Worm (Caenorhabditis elegans) whole organism, L4 larva: ENCODE measurements around the gene C50F4.12.

ENCODE experiments used
- D1046.2 ChIP-seq: fragments of 200-800 bp; sonication (Bioruptor generic); IDR thresholded peaks from 2 replicates; pipeline ENCODE4 v1.3.6; 2022; ENCODE audit warnings: missing genetic modification characterization, missing compliant biosample characterization
- R02D3.7 ChIP-seq: fragments of 150-350 bp; sonication (generic microtip); optimal IDR thresholded peaks from 3 replicates; lab custom pipeline; 2014; ENCODE audit warnings: missing biosample characterization, missing genetic modification characterization
- T26A8.4 ChIP-seq: fragments of 200-800 bp; sonication (Bioruptor generic); IDR thresholded peaks from 2 replicates; pipeline ENCODE4 v1.3.6; 2022; ENCODE audit warnings: missing genetic modification characterization, missing compliant biosample characterization
- Y5F2A.4 ChIP-seq: fragments of 200-800 bp; sonication (Bioruptor generic); optimal IDR thresholded peaks from 2 replicates; lab custom pipeline; 2018; ENCODE audit warnings: mild to moderate bottlenecking, missing genetic modification characterization, missing compliant biosample characterization
- Y75B8A.6 ChIP-seq: fragments of 200-800 bp; sonication (Bioruptor generic); IDR thresholded peaks from 2 replicates; pipeline ENCODE4 v1.3.6; 2022; ENCODE audit warnings: missing genetic modification reagents, missing genetic modification characterization, missing compliant biosample characterization
- aha-1 ChIP-seq: fragments of 150-350 bp; peaks from one replicate; lab custom pipeline; 2014; ENCODE audit warnings: missing biosample characterization, missing genetic modification characterization
- arid-1 ChIP-seq: fragments of 200-800 bp; sonication (Bioruptor generic); conservative IDR thresholded peaks from 2 replicates; pipeline ENCODE4 v1.3.6; 2022; ENCODE audit warnings: missing genetic modification reagents, missing genetic modification characterization, missing compliant biosample characterization
- ceh-82 ChIP-seq: sonication (generic microtip); optimal IDR thresholded peaks from 2 replicates; lab custom pipeline; 2017; ENCODE audit warnings: missing biosample characterization, missing genetic modification characterization
- cey-2 ChIP-seq: sonication (generic microtip); optimal IDR thresholded peaks from 3 replicates; lab custom pipeline; 2017; ENCODE audit warnings: missing genetic modification characterization, mild to moderate bottlenecking, missing compliant biosample characterization, antibody characterized with exemption, borderline replicate concordance; ENCODE audit not compliant: insufficient read depth
- ctbp-1 ChIP-seq: fragments of 200-800 bp; sonication (Bioruptor generic); IDR thresholded peaks from 2 replicates; pipeline ENCODE4 v1.3.6; 2022; ENCODE audit warnings: missing genetic modification reagents, missing genetic modification characterization, missing compliant biosample characterization
- daf-12 ChIP-seq: fragments of 150-350 bp; optimal IDR thresholded peaks from 2 replicates; lab custom pipeline; 2014; ENCODE audit warnings: missing biosample characterization, missing genetic modification reagents, missing genetic modification characterization
- daf-16 ChIP-seq, 3 experiments: sonication (generic microtip); optimal IDR thresholded peaks; 2 replicates each; lab custom pipeline; 2016 to 2017; ENCODE audit warnings: missing genetic modification characterization in 3 of 3, missing genetic modification reagents in 3 of 3, mild to moderate bottlenecking in 2 of 3, missing compliant biosample characterization in 2 of 3, missing biosample characterization in 1 of 3, moderate library complexity in 1 of 3
- daf-19 ChIP-seq: fragments of 200-800 bp; sonication (Bioruptor generic); conservative IDR thresholded peaks from 2 replicates; pipeline ENCODE4 v1.3.6; 2022; ENCODE audit warnings: missing genetic modification characterization, missing compliant biosample characterization
- dmd-6 ChIP-seq: fragments of 200-800 bp; sonication (Bioruptor generic); IDR thresholded peaks from 2 replicates; pipeline ENCODE4 v1.3.6; 2022; ENCODE audit warnings: missing genetic modification reagents, missing genetic modification characterization, missing compliant biosample characterization
- dmd-8 ChIP-seq: fragments of 200-800 bp; sonication (Bioruptor generic); IDR thresholded peaks from 2 replicates; pipeline ENCODE4 v1.3.6; 2022; ENCODE audit warnings: missing genetic modification characterization, missing compliant biosample characterization
- dpl-1 ChIP-seq: fragments of 150-350 bp; optimal IDR thresholded peaks from 2 replicates; lab custom pipeline; 2014; ENCODE audit warnings: missing biosample characterization, missing genetic modification reagents, missing genetic modification characterization
- duxl-1 ChIP-seq: sonication (generic microtip); optimal IDR thresholded peaks from 2 replicates; lab custom pipeline; 2016; ENCODE audit warnings: mild to moderate bottlenecking, missing genetic modification characterization, moderate library complexity, missing compliant biosample characterization; ENCODE audit not compliant: poor library complexity
- dve-1 ChIP-seq: sonication (generic microtip); optimal IDR thresholded peaks from 2 replicates; lab custom pipeline; 2017; ENCODE audit warnings: antibody characterized with exemption, mild to moderate bottlenecking, missing genetic modification characterization, missing compliant biosample characterization; ENCODE audit not compliant: insufficient read depth
- hlh-11 ChIP-seq: fragments of 200-800 bp; sonication (Bioruptor generic); optimal IDR thresholded peaks from 2 replicates; lab custom pipeline; 2018; ENCODE audit warnings: mild to moderate bottlenecking, missing genetic modification characterization, missing compliant biosample characterization
- hlh-30 ChIP-seq: sonication (generic microtip); optimal IDR thresholded peaks from 2 replicates; lab custom pipeline; 2017; ENCODE audit warnings: antibody characterized with exemption, mild to moderate bottlenecking, missing genetic modification characterization, missing compliant biosample characterization; ENCODE audit not compliant: insufficient read depth
- lim-7 ChIP-seq: fragments of 200-800 bp; sonication (Bioruptor generic); IDR thresholded peaks from 2 replicates; pipeline ENCODE4 v1.3.6; 2022; ENCODE audit warnings: missing genetic modification characterization, missing compliant biosample characterization
- lin-38 ChIP-seq: fragments of 200-800 bp; sonication (Bioruptor generic); IDR thresholded peaks from 2 replicates; pipeline ENCODE4 v1.3.6; 2022; ENCODE audit warnings: missing genetic modification reagents, missing genetic modification characterization, missing compliant biosample characterization
- lir-3 ChIP-seq: sonication (generic microtip); optimal IDR thresholded peaks from 2 replicates; lab custom pipeline; 2016; ENCODE audit warnings: mild to moderate bottlenecking, missing genetic modification characterization, missing compliant biosample characterization
- lsy-2 ChIP-seq, 2 experiments: fragments of 150-350 bp in 1 of 2; sonication (generic microtip) in 1 of 2; optimal IDR thresholded peaks; 2 replicates each; lab custom pipeline; 2014 to 2017; ENCODE audit warnings: missing biosample characterization in 2 of 2, missing genetic modification characterization in 2 of 2
- mep-1 ChIP-seq: fragments of 150-350 bp; sonication (generic microtip); optimal IDR thresholded peaks from 3 replicates; lab custom pipeline; 2014; ENCODE audit warnings: missing biosample characterization, missing genetic modification characterization
- mes-2 ChIP-seq: sonication (generic microtip); optimal IDR thresholded peaks from 2 replicates; lab custom pipeline; 2016; ENCODE audit warnings: missing genotype, mild to moderate bottlenecking, missing genetic modification characterization, missing compliant biosample characterization; ENCODE audit not compliant: poor library complexity, severe bottlenecking
- nhr-102 ChIP-seq: sonication (generic microtip); optimal IDR thresholded peaks from 2 replicates; lab custom pipeline; 2016; ENCODE audit warnings: mild to moderate bottlenecking, missing genetic modification characterization, moderate library complexity, missing compliant biosample characterization
- nhr-28 ChIP-seq: fragments of 150-350 bp; optimal IDR thresholded peaks from 2 replicates; lab custom pipeline; 2014; ENCODE audit warnings: missing biosample characterization, missing genetic modification characterization
- nhr-42 ChIP-seq: fragments of 200-800 bp; sonication (Bioruptor generic); IDR thresholded peaks from 2 replicates; pipeline ENCODE4 v1.3.6; 2022; ENCODE audit warnings: missing genetic modification characterization, missing compliant biosample characterization
- nhr-48 ChIP-seq: sonication (generic microtip); optimal IDR thresholded peaks from 2 replicates; lab custom pipeline; 2016; ENCODE audit warnings: mild to moderate bottlenecking, missing genetic modification characterization, missing compliant biosample characterization
- pqm-1 ChIP-seq: sonication (generic microtip); optimal IDR thresholded peaks from 2 replicates; lab custom pipeline; 2017; ENCODE audit warnings: missing biosample characterization, missing genetic modification characterization
- rbr-2 ChIP-seq: sonication (generic microtip); optimal IDR thresholded peaks from 2 replicates; lab custom pipeline; 2016; ENCODE audit warnings: missing genotype, missing genetic modification characterization, missing compliant biosample characterization
- saeg-2 ChIP-seq: fragments of 200-800 bp; sonication (Bioruptor generic); IDR thresholded peaks from 2 replicates; pipeline ENCODE4 v1.3.6; 2022; ENCODE audit warnings: missing genetic modification reagents, missing genetic modification characterization, missing compliant biosample characterization
- sdz-12 ChIP-seq: fragments of 200-800 bp; sonication (Bioruptor generic); optimal IDR thresholded peaks from 2 replicates; lab custom pipeline; 2018; ENCODE audit warnings: mild to moderate bottlenecking, missing genetic modification characterization, missing compliant biosample characterization
- spr-3 ChIP-seq: fragments of 200-800 bp; sonication (Bioruptor generic); optimal IDR thresholded peaks from 2 replicates; lab custom pipeline; 2018; ENCODE audit warnings: mild to moderate bottlenecking, missing genetic modification characterization, missing compliant biosample characterization
- tag-97 ChIP-seq: fragments of 200-800 bp; sonication (Bioruptor generic); IDR thresholded peaks from 2 replicates; pipeline ENCODE4 v1.3.6; 2022; ENCODE audit warnings: missing genetic modification characterization, missing compliant biosample characterization
- tra-1 ChIP-seq: fragments of 200-800 bp; sonication (Bioruptor generic); IDR thresholded peaks from 2 replicates; pipeline ENCODE4 v1.3.6; 2022; ENCODE audit warnings: missing genetic modification reagents, missing genetic modification characterization, missing compliant biosample characterization
- unc-130 ChIP-seq: sonication (generic microtip); optimal IDR thresholded peaks from 2 replicates; lab custom pipeline; 2016; ENCODE audit warnings: missing genetic modification reagents, missing genetic modification characterization, missing compliant biosample characterization
- unc-62 ChIP-seq, 3 experiments: fragments of 150-350 bp in 1 of 3; sonication (generic microtip); optimal IDR thresholded peaks in 2 of 3; peaks in 1 of 3; 1 replicate in 1 of 3; 2 replicates in 2 of 3; lab custom pipeline; 2014 to 2017; ENCODE audit warnings: missing biosample characterization in 3 of 3, missing genetic modification characterization in 3 of 3, missing genetic modification reagents in 3 of 3, missing genotype in 1 of 3
- ztf-7 ChIP-seq: fragments of 150-350 bp; optimal IDR thresholded peaks from 2 replicates; lab custom pipeline; 2014; ENCODE audit warnings: missing biosample characterization, missing genetic modification characterization

The C50F4.12 gene

DNA sequence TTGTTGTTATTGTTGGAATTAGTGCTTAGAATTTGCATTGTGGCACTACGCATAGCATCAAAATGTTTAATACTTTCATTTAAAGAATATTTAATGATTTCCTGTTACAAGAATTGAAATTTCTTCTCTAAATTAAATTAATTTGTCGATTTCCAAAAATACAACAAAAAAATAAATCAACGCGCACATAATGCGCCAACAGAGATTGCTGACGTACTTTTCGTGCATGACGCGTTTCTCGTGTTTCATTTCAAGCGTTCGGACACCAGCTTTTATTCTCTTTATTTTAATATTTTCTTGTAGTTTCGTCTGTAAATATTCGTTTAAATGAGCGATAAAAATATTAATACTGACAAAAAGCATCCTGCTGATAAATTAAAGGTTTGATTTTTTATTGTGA lies 25.9 kb downstream of the C50F4.12 start, which contains the start of gene eif-2Bdelta:
TSS of gene eif-2Bdelta (plus strand) at position 235 of the 400 bp plus-strand sequence.
- TF ChIP-seq nhr-102 (tag; lab: Kevin White, UChicago) (peak; percentile 49), T26A8.4 (no peak), nhr-48 (tag; lab: Kevin White, UChicago) (peak; percentile 18), daf-12 (tag; lab: Kevin White, UChicago) (no peak), duxl-1 (tag; lab: Kevin White, UChicago) (peak; percentile 7), ctbp-1 (GFP tag; lab: Robert Waterston, UW) (no peak), lir-3 (tag; lab: Kevin White, UChicago) (no peak), unc-62 (GFP tag; optimal IDR thresholded peaks at IDR 0.05 in 1 of 2; lab: Kevin White, UChicago) (no peak), unc-62 (tag; optimal IDR thresholded peaks at IDR 0.05; lab: Kevin White, UChicago) (no peak), dmd-8 (no peak), D1046.2 (GFP tag; lab: Robert Waterston, UW) (no peak), spr-3 (GFP tag; lab: Kevin White, UChicago) (no peak), dmd-6 (peak; percentile 38; the same call in 1 of the 2 replicates), ztf-7 (tag; lab: Kevin White, UChicago) (peak; percentile 23), mep-1 (peak; percentile 36), unc-130 (GFP tag; lab: Kevin White, UChicago) (no peak), dpl-1 (GFP tag; lab: Kevin White, UChicago) (peak; percentile 69), daf-16 (GFP tag; optimal IDR thresholded peaks at IDR 0.05; lab: Kevin White, UChicago) (no peak), daf-16 (tag; optimal IDR thresholded peaks at IDR 0.05; lab: Kevin White, UChicago) (peak; percentile 46), tag-97 (GFP tag; lab: Robert Waterston, UW) (no peak), hlh-30 (tag; lab: Kevin White, UChicago) (peak; percentile 10), Y75B8A.6 (GFP tag; lab: Robert Waterston, UW) (no peak), saeg-2 (GFP tag; lab: Robert Waterston, UW) (no peak), arid-1 (GFP tag; lab: Robert Waterston, UW) (0 out of 2 replicates have a peak, but pooled peaks have one; percentile 10), lsy-2 (tag; optimal IDR thresholded peaks at IDR 0.05; lab: Kevin White, UChicago) (peak in 1 of 2 experiments; percentile 66), rbr-2 (tag; lab: Kevin White, UChicago) (peak; percentile 45), dve-1 (peak; percentile 47), cey-2 (no peak), mes-2 (tag; lab: Kevin White, UChicago) (peak; percentile 60), R02D3.7 (no peak), tra-1 (GFP tag; lab: Robert Waterston, UW) (no peak), Y5F2A.4 (GFP tag; lab: Kevin White, UChicago) (no peak), nhr-42 (GFP tag; lab: Robert Waterston, UW) (no peak), lin-38 (GFP tag; lab: Robert Waterston, UW) (peak; percentile 47), daf-19 (GFP tag; lab: Robert Waterston, UW) (no peak)

DNA sequence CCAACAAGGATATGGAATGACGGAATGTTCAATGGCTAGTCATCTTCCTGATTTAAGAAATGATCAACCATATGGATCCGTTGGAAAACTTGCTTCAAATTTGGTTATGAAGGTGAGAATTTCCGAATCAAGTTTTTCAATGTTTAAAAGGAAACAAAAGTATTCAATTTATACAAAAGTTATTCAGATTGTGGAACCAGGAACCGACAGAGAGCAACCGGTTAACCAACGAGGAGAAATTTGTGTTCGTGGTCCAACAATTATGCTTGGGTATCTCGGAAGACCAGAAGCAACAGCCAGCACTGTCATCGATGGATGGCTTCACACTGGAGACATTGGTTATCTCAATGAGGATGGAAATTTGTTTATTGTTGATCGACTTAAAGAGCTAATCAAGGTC lies 29.9 kb downstream of the C50F4.12 start:
- TF ChIP-seq aha-1 (tag; lab: Kevin White, UChicago) (peak; percentile 97), sdz-12 (no peak), unc-62 (GFP tag; optimal IDR thresholded peaks at IDR 0.05 in 1 of 2; lab: Kevin White, UChicago) (peak in 1 of 2 experiments; percentile 32), unc-62 (tag; optimal IDR thresholded peaks at IDR 0.05; lab: Kevin White, UChicago) (no peak)

DNA sequence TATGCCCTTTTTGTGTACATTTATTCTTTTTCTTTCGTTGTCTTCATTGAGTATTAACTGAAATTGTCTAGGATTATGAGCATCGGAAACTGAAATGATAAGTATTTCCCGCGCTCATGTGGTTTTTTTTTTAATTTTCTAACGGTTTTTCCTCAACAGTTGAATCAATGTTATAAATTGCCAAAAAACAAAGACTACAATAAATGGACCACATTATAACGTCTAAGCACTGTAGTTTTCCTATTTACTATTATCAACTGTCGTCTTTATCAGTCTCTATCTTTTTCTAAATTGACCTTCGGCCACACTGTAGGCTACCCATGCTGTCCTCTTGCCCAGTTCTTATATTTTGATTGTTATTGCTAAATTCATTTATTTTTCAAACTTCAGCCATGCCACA lies 31.8 kb downstream of the C50F4.12 start, which contains the start of gene acs-14:
TSS of gene acs-14 (plus strand) at position 391 of the 400 bp plus-strand sequence.
- TF ChIP-seq dmd-6 (peak; percentile 34; the same call in 1 of the 2 replicates), hlh-11 (tag; lab: Kevin White, UChicago) (peak; percentile 16), nhr-28 (tag; lab: Kevin White, UChicago) (peak; percentile 50), daf-16 (GFP tag; optimal IDR thresholded peaks at IDR 0.05; lab: Kevin White, UChicago) (no peak), daf-16 (tag; optimal IDR thresholded peaks at IDR 0.05; lab: Kevin White, UChicago) (peak; percentile 56), lim-7 (GFP tag; lab: Robert Waterston, UW) (no peak), pqm-1 (tag; lab: Kevin White, UChicago) (peak; percentile 23), ceh-82 (tag; lab: Kevin White, UChicago) (no peak), dve-1 (peak; percentile 26), aha-1 (tag; lab: Kevin White, UChicago) (peak; percentile 74)
